Worm (Caenorhabditis elegans) whole organism, L4/young adult: Measurements from ENCODE around the gene F02H6.3.

Experiments used
- W03F9.2 ChIP-seq: fragments of 150-350 bp; optimal IDR thresholded peaks from 2 replicates; lab custom pipeline; 2014; ENCODE audit warnings: missing biosample characterization, missing genetic modification characterization
- dao-5 ChIP-seq: sonication (generic microtip); optimal IDR thresholded peaks from 2 replicates; lab custom pipeline; 2016; ENCODE audit warnings: missing genotype, missing genetic modification characterization, moderate library complexity, missing compliant biosample characterization
- him-1 ChIP-seq: sonication (generic microtip); optimal IDR thresholded peaks from 2 replicates; lab custom pipeline; 2016; ENCODE audit warnings: missing genotype, missing genetic modification reagents, missing genetic modification characterization, missing compliant biosample characterization

DNA sequence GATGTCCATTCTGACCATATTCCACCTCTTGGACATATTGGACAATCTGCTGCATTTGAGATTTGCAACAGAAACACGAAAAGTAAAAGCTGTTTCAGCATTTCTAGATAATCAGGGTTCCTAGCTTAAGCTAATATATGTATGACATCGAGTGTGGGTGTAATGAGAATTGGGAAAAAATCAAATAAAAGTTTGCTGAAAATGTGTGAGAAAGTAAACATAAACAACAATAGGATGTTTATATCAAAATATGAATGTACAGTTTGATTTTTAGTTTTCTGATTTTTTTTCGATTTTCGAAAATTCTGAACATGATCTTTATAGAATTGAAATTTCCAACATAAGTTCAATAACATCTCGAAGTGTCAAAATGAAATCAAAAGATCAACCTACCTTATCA is 27.6 kb downstream of the F02H6.3 start, which contains the start of gene F02H6.6:
- no peak for TF ChIP-seq dao-5 (tag; lab: Kevin White, UChicago)
- TF ChIP-seq him-1 (tag; lab: Kevin White, UChicago): no peak
- no peak for TF ChIP-seq W03F9.2
